Worm (Caenorhabditis elegans): Measurements from ENCODE around the gene nlp-28.

Gene nlp-28

DNA sequence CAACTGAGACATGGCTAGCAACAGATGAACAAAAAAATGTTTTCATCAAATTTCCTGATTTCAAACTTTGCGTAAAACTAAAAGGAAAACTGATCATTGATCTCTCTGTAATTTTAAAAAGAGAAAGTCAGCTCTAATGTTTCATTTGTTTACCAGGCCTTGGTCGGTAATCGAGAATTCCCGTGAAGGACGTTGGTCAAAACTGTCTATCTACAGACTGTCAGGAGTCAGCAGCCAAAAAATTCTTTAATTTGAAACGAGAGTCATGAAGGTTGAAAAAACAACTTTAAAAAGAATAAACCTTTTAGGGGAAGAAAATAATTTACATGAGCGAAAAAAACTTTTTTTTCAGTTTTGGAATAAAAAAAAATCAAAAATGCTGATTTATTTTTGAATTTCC lies 2.6 kb upstream of the nlp-28 start:
- TF ChIP-seq unc-55 (GFP tag; optimal IDR thresholded peaks at IDR 0.05), result no peak
- no peak for TF ChIP-seq lin-11 (tag; optimal IDR thresholded peaks at IDR 0.05)
- peak; percentile 72 for TF ChIP-seq sma-9 (GFP tag; optimal IDR thresholded peaks at IDR 0.05)
- no peak for TF ChIP-seq sma-9 (tag; optimal IDR thresholded peaks at IDR 0.05)
- peak; percentile 42 for TF ChIP-seq nhr-25 (tag; optimal IDR thresholded peaks at IDR 0.05)
- no peak for TF ChIP-seq mab-5 (tag; optimal IDR thresholded peaks at IDR 0.05)
- TF ChIP-seq blmp-1 (tag; optimal IDR thresholded peaks at IDR 0.05; ENCODE audit: insufficient read depth), result peak; percentile 54

DNA sequence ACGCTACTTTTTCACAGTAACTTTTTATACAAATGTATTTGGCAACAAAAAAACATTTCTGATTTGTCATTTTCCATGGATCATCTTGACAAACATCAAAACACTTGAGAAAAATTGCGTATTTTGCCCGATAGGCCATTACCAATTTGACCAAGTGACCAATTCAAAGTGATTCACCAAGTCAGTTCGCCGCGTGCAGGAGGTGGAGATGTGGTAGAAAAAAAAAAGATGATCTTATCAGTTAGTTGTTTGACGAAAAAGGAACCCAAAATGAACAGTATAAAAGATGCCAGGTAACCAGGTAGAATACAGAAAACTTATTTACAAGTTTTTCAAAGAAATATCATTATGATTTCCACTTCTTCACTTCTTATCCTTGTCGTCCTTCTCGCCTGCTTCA lies 1.4 kb downstream of the nlp-28 start, which contains the start of gene nlp-27:
nlp-27 (plus strand) TSS at position 309 of the 400 bp plus-strand sequence.
- TF ChIP-seq nhr-21 (tag; optimal IDR thresholded peaks at IDR 0.05) (peak; percentile 3), ztf-11 (tag; optimal IDR thresholded peaks at IDR 0.05) (no peak), fos-1 (tag; optimal IDR thresholded peaks at IDR 0.05) (peak; percentile 1), crh-2 (tag; optimal IDR thresholded peaks at IDR 0.05) (no peak), Y55F3AM.14 (GFP tag; optimal IDR thresholded peaks at IDR 0.05) (no peak), nhr-77 (tag; optimal IDR thresholded peaks at IDR 0.05) (no peak)

- no peak for TF ChIP-seq zag-1 (tag; optimal IDR thresholded peaks at IDR 0.05)
Observed at ce11 chrV:3992334-3992733, 4.6 kb downstream of the nlp-28 start.

ce11 chrV:3994048-3994447 lies 6.3 kb downstream of the nlp-28 start, which contains the start of gene K09D9.9:
Gene K09D9.9 (minus strand): TSS chrV:3994148.
- TF ChIP-seq unc-62 (GFP tag; optimal IDR thresholded peaks at IDR 0.05) (no peak), blmp-1 (tag; optimal IDR thresholded peaks at IDR 0.05; ENCODE audit: insufficient read depth) (no peak)

- TF ChIP-seq crh-2 (tag; optimal IDR thresholded peaks at IDR 0.05), result no peak
- TF ChIP-seq snpc-4 (tag; optimal IDR thresholded peaks at IDR 0.05), result no peak
- no peak for TF ChIP-seq egl-27 (tag; optimal IDR thresholded peaks at IDR 0.05)
- TF ChIP-seq nhr-129 (tag; optimal IDR thresholded peaks at IDR 0.05), result no peak
- no peak for TF ChIP-seq lsy-2 (tag; optimal IDR thresholded peaks at IDR 0.05)
- no peak for TF ChIP-seq mdl-1 (tag; optimal IDR thresholded peaks at IDR 0.05)
- TF ChIP-seq elt-1 (tag; optimal IDR thresholded peaks at IDR 0.05), result no peak
- TF ChIP-seq ztf-1 (GFP tag; conservative IDR thresholded peaks at IDR 0.05), result no peak
- TF ChIP-seq aly-2 (tag; optimal IDR thresholded peaks at IDR 0.05), result no peak
- TF ChIP-seq Y55F3AM.14 (GFP tag; optimal IDR thresholded peaks at IDR 0.05), result no peak
- TF ChIP-seq nhr-25 (tag; optimal IDR thresholded peaks at IDR 0.05), result no peak
- TF ChIP-seq unc-55 (GFP tag; optimal IDR thresholded peaks at IDR 0.05), result no peak
- TF ChIP-seq nhr-77 (tag; optimal IDR thresholded peaks at IDR 0.05), result no peak
Observed at ce11 chrV:3995838-3996237, 8.1 kb downstream of the nlp-28 start, which contains the start of gene srx-62. Gene srx-62 (minus strand): TSS chrV:3995938.

DNA sequence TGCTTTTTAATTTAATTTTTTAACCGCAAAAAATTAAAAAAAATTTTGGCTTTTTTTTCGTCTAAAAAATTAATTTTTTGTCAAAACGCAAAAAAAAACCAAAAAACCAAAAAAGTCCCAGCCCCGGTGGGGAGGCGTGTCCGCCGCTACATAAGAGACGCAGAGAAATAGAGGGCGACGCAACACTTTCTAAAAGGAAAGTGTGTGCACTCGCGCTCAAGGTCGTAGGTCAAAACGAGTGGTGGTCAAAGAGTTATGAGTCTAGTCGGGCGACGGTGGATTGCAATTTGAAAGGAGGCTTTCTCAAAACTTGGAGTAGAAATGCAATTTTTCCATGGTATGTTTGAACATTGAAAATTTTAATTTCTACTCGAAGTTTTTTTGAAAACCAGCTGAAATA lies 16.9 kb downstream of the nlp-28 start:
- TF ChIP-seq ceh-16 (tag; optimal IDR thresholded peaks at IDR 0.05) (no peak), unc-62 (GFP tag; optimal IDR thresholded peaks at IDR 0.05) (no peak), zag-1 (tag; optimal IDR thresholded peaks at IDR 0.05) (no peak), lin-13 (GFP tag; optimal IDR thresholded peaks at IDR 0.05) (no peak), lin-11 (tag; optimal IDR thresholded peaks at IDR 0.05) (no peak), nhr-12 (tag; optimal IDR thresholded peaks at IDR 0.05) (no peak), egl-27 (tag; optimal IDR thresholded peaks at IDR 0.05) (no peak), ztf-4 (tag; optimal IDR thresholded peaks at IDR 0.05) (no peak), nhr-11 (tag; optimal IDR thresholded peaks at IDR 0.05) (no peak), mdl-1 (tag; optimal IDR thresholded peaks at IDR 0.05) (no peak), Y55F3AM.14 (GFP tag; optimal IDR thresholded peaks at IDR 0.05) (no peak), alr-1 (tag; optimal IDR thresholded peaks at IDR 0.05) (no peak), snpc-4 (tag; optimal IDR thresholded peaks at IDR 0.05) (no peak), F13H6.1 (tag; optimal IDR thresholded peaks at IDR 0.05) (no peak), fos-1 (tag; optimal IDR thresholded peaks at IDR 0.05) (no peak), ama-1 (optimal IDR thresholded peaks at IDR 0.05) (no peak), skn-1 (tag; optimal IDR thresholded peaks at IDR 0.05) (no peak), nhr-77 (tag; optimal IDR thresholded peaks at IDR 0.05) (no peak)
